Worm (Caenorhabditis elegans): Measurements from ENCODE around the gene F55H2.8.

- TF ChIP-seq mxl-3 (GFP tag; optimal IDR thresholded peaks at IDR 0.05) (no peak), ces-1 (GFP tag; optimal IDR thresholded peaks at IDR 0.05) (no peak), ztf-11 (tag; optimal IDR thresholded peaks at IDR 0.05) (no peak), skn-1 (tag; optimal IDR thresholded peaks at IDR 0.05) (no peak), unc-39 (tag; optimal IDR thresholded peaks at IDR 0.05) (no peak), dpl-1 (GFP tag; optimal IDR thresholded peaks at IDR 0.05) (no peak), egl-27 (tag; optimal IDR thresholded peaks at IDR 0.05) (no peak), nhr-76 (tag; optimal IDR thresholded peaks at IDR 0.05) (no peak), lin-39 (tag; optimal IDR thresholded peaks at IDR 0.05) (no peak), hif-1 (tag; optimal IDR thresholded peaks at IDR 0.05) (no peak), aha-1 (tag) (peak; percentile 69), pha-4 (GFP tag; IDR thresholded peaks at IDR 0.05) (no peak), pha-4 (tag; optimal IDR thresholded peaks at IDR 0.05) (no peak), lsy-2 (tag; optimal IDR thresholded peaks at IDR 0.05) (no peak), ama-1 (optimal IDR thresholded peaks at IDR 0.05) (no peak)
These were observed 28.3 kb upstream of the F55H2.8 start, which contains the start of gene bre-3 for ce11 chrIII:9485373-9485772.
